Worm (Caenorhabditis elegans) whole organism, L1 larva: ENCODE measurements around the gene col-109.

Experiments used
- C04F5.9 ChIP-seq: sonication (generic microtip); optimal IDR thresholded peaks from 2 replicates; lab custom pipeline; 2016; ENCODE audit warnings: missing genetic modification characterization, missing compliant biosample characterization
- C16A3.4 ChIP-seq: fragments of 150-350 bp; optimal IDR thresholded peaks from 2 replicates; lab custom pipeline; 2014; ENCODE audit warnings: missing biosample characterization, missing genetic modification characterization
- F16B12.6 ChIP-seq: fragments of 150-350 bp; optimal IDR thresholded peaks from 2 replicates; lab custom pipeline; 2014; ENCODE audit warnings: missing biosample characterization, missing genetic modification characterization
- aha-1 ChIP-seq: fragments of 150-350 bp; optimal IDR thresholded peaks from 2 replicates; lab custom pipeline; 2014; ENCODE audit warnings: missing biosample characterization, missing genetic modification characterization
- alr-1 ChIP-seq: fragments of 200-800 bp; sonication (Bioruptor generic); optimal IDR thresholded peaks from 2 replicates; lab custom pipeline; 2018; ENCODE audit warnings: borderline replicate concordance, mild to moderate bottlenecking, missing genetic modification characterization, missing compliant biosample characterization
- blmp-1 ChIP-seq: fragments of 150-350 bp; optimal IDR thresholded peaks from 2 replicates; lab custom pipeline; 2014; ENCODE audit warnings: missing biosample characterization, missing genetic modification characterization
- ceh-8 ChIP-seq: fragments of 200-800 bp; sonication (Bioruptor generic); optimal IDR thresholded peaks from 2 replicates; lab custom pipeline; 2018; ENCODE audit warnings: mild to moderate bottlenecking, missing genetic modification characterization, moderate library complexity, missing compliant biosample characterization
- ceh-88 ChIP-seq: fragments of 200-800 bp; sonication (Bioruptor generic); IDR thresholded peaks from 2 replicates; pipeline ENCODE4 v1.3.6; 2022; ENCODE audit warnings: missing genetic modification characterization, missing compliant biosample characterization
- ceh-90 ChIP-seq: sonication (generic microtip); optimal IDR thresholded peaks from 2 replicates; lab custom pipeline; 2016; ENCODE audit warnings: missing genetic modification characterization, missing compliant biosample characterization
- dsc-1 ChIP-seq: sonication (generic microtip); optimal IDR thresholded peaks from 2 replicates; lab custom pipeline; 2016; ENCODE audit warnings: mild to moderate bottlenecking, missing genetic modification characterization, missing compliant biosample characterization
- efl-1 ChIP-seq, 4 experiments: fragments of 150-350 bp; optimal IDR thresholded peaks in 3 of 4; peaks in 1 of 4; 1 replicate in 1 of 4; 2 replicates in 3 of 4; lab custom pipeline; 2014; ENCODE audit warnings: missing biosample characterization in 2 of 4, missing genetic modification characterization in 2 of 4, missing genetic modification reagents in 2 of 4
- efl-3 ChIP-seq: fragments of 200-800 bp; sonication (Bioruptor generic); optimal IDR thresholded peaks from 2 replicates; lab custom pipeline; 2018; ENCODE audit warnings: mild to moderate bottlenecking, missing genetic modification characterization, missing compliant biosample characterization
- elt-2 ChIP-seq: sonication (generic microtip); optimal IDR thresholded peaks from 2 replicates; lab custom pipeline; 2016; ENCODE audit warnings: missing genetic modification characterization, mild to moderate bottlenecking, inconsistent platforms, missing compliant biosample characterization, missing genetic modification reagents
- elt-3 ChIP-seq, 6 experiments: fragments of 150-350 bp in 1 of 6; sonication (generic microtip); optimal IDR thresholded peaks; 2 replicates each; lab custom pipeline; 2017 to 2018; ENCODE audit warnings: missing biosample characterization in 6 of 6, missing genetic modification characterization in 6 of 6, inconsistent platforms in 1 of 6
- ets-5 ChIP-seq: fragments of 200-800 bp; sonication (Bioruptor generic); IDR thresholded peaks from 2 replicates; pipeline ENCODE4 v1.3.6; 2022; ENCODE audit warnings: missing genetic modification characterization, missing compliant biosample characterization
- hlh-4 ChIP-seq: sonication (generic microtip); optimal IDR thresholded peaks from 2 replicates; lab custom pipeline; 2016; ENCODE audit warnings: mild to moderate bottlenecking, missing genetic modification characterization, missing compliant biosample characterization
- hpl-2 ChIP-seq: fragments of 150-350 bp; optimal IDR thresholded peaks from 2 replicates; lab custom pipeline; 2014; ENCODE audit warnings: missing biosample characterization, missing genetic modification reagents, missing genetic modification characterization
- irx-1 ChIP-seq: sonication (generic microtip); optimal IDR thresholded peaks from 2 replicates; lab custom pipeline; 2016; ENCODE audit warnings: missing genetic modification characterization, missing compliant biosample characterization
- lin-13 ChIP-seq: fragments of 150-350 bp; optimal IDR thresholded peaks from 2 replicates; lab custom pipeline; 2014; ENCODE audit warnings: missing biosample characterization, missing genetic modification reagents, missing genetic modification characterization
- lin-14 ChIP-seq: fragments of 200-800 bp; sonication (Bioruptor generic); optimal IDR thresholded peaks from 2 replicates; lab custom pipeline; 2018; ENCODE audit warnings: mild to moderate bottlenecking, missing genetic modification characterization, moderate library complexity, missing compliant biosample characterization
- lin-15B ChIP-seq: fragments of 150-350 bp; sonication (generic microtip); optimal IDR thresholded peaks from 3 replicates; lab custom pipeline; 2014; ENCODE audit warnings: missing biosample characterization, missing genetic modification characterization
- lin-35 ChIP-seq, 2 experiments: fragments of 150-350 bp; optimal IDR thresholded peaks; 2 replicates each; lab custom pipeline; 2014; ENCODE audit warnings: missing biosample characterization in 2 of 2, missing genetic modification characterization in 2 of 2, missing genetic modification reagents in 2 of 2
- lsy-2 ChIP-seq, 2 experiments: fragments of 150-350 bp; optimal IDR thresholded peaks; 2 replicates each; lab custom pipeline; 2014; ENCODE audit warnings: missing biosample characterization in 2 of 2, missing genetic modification characterization in 2 of 2
- mef-2 ChIP-seq: fragments of 150-350 bp; optimal IDR thresholded peaks from 2 replicates; lab custom pipeline; 2014; ENCODE audit warnings: missing biosample characterization, missing genetic modification characterization
- mep-1 ChIP-seq: fragments of 150-350 bp; optimal IDR thresholded peaks from 2 replicates; lab custom pipeline; 2014; ENCODE audit warnings: missing biosample characterization, missing genetic modification characterization
- nhr-19 ChIP-seq: fragments of 200-800 bp; sonication (Bioruptor generic); conservative IDR thresholded peaks from 2 replicates; pipeline ENCODE4 v1.3.6; 2022; ENCODE audit warnings: missing genetic modification characterization, missing compliant biosample characterization
- nhr-20 ChIP-seq: sonication (generic microtip); optimal IDR thresholded peaks from 2 replicates; lab custom pipeline; 2016; ENCODE audit warnings: mild to moderate bottlenecking, missing genetic modification characterization, missing compliant biosample characterization
- nhr-237 ChIP-seq: fragments of 150-350 bp; optimal IDR thresholded peaks from 2 replicates; lab custom pipeline; 2014; ENCODE audit warnings: missing biosample characterization, missing genetic modification characterization
- nhr-28 ChIP-seq: fragments of 150-350 bp; optimal IDR thresholded peaks from 2 replicates; lab custom pipeline; 2014; ENCODE audit warnings: missing biosample characterization, missing genetic modification characterization
- nhr-71 ChIP-seq: sonication (generic microtip); optimal IDR thresholded peaks from 2 replicates; lab custom pipeline; 2016; ENCODE audit warnings: mild to moderate bottlenecking, missing genetic modification characterization, moderate library complexity, missing compliant biosample characterization
- nhr-84 ChIP-seq: sonication (generic microtip); optimal IDR thresholded peaks from 2 replicates; lab custom pipeline; 2017; ENCODE audit warnings: missing biosample characterization, missing genetic modification characterization
- nhr-85 ChIP-seq: sonication (generic microtip); peaks from one replicate; lab custom pipeline; 2016; ENCODE audit warnings: missing genetic modification characterization, inconsistent platforms, missing compliant biosample characterization
- nhr-90 ChIP-seq: sonication (generic microtip); optimal IDR thresholded peaks from 2 replicates; lab custom pipeline; 2016; ENCODE audit warnings: mild to moderate bottlenecking, missing genetic modification characterization, missing compliant biosample characterization; ENCODE audit not compliant: poor library complexity
- pax-3 ChIP-seq: fragments of 200-800 bp; sonication (Bioruptor generic); optimal IDR thresholded peaks from 2 replicates; lab custom pipeline; 2018; ENCODE audit warnings: mild to moderate bottlenecking, missing genetic modification characterization, moderate library complexity, missing compliant biosample characterization
- pqm-1 ChIP-seq: sonication (generic microtip); optimal IDR thresholded peaks from 3 replicates; lab custom pipeline; 2017; ENCODE audit warnings: missing biosample characterization, missing genetic modification characterization
- snpc-4 ChIP-seq: fragments of 150-350 bp; optimal IDR thresholded peaks from 2 replicates; lab custom pipeline; 2014; ENCODE audit warnings: missing biosample characterization, missing genetic modification characterization
- snu-23 ChIP-seq: sonication (generic microtip); optimal IDR thresholded peaks from 2 replicates; lab custom pipeline; 2016; ENCODE audit warnings: missing genetic modification characterization, missing compliant biosample characterization
- sox-4 ChIP-seq: sonication (generic microtip); optimal IDR thresholded peaks from 2 replicates; lab custom pipeline; 2016; ENCODE audit warnings: missing genetic modification characterization, missing compliant biosample characterization
- sptf-1 ChIP-seq: fragments of 150-350 bp; optimal IDR thresholded peaks from 2 replicates; lab custom pipeline; 2014; ENCODE audit warnings: missing biosample characterization, missing genetic modification characterization
- swsn-7 ChIP-seq: sonication (generic microtip); optimal IDR thresholded peaks from 2 replicates; lab custom pipeline; 2016; ENCODE audit warnings: missing genetic modification characterization, missing compliant biosample characterization
- tbx-2 ChIP-seq: sonication (generic microtip); optimal IDR thresholded peaks from 2 replicates; lab custom pipeline; 2016; ENCODE audit warnings: missing genetic modification characterization, missing compliant biosample characterization
- unc-130 ChIP-seq: fragments of 150-350 bp; optimal IDR thresholded peaks from 2 replicates; lab custom pipeline; 2017; ENCODE audit warnings: missing biosample characterization, missing genetic modification characterization, inconsistent platforms
- unc-62 ChIP-seq: fragments of 150-350 bp; optimal IDR thresholded peaks from 2 replicates; lab custom pipeline; 2014; ENCODE audit warnings: missing biosample characterization, missing genetic modification reagents, missing genetic modification characterization
- unc-86 ChIP-seq: sonication (generic microtip); optimal IDR thresholded peaks from 2 replicates; lab custom pipeline; 2016; ENCODE audit warnings: missing genetic modification characterization, missing compliant biosample characterization
- vab-15 ChIP-seq: sonication (generic microtip); optimal IDR thresholded peaks from 2 replicates; lab custom pipeline; 2017; ENCODE audit warnings: missing genotype, mild to moderate bottlenecking, missing genetic modification characterization, missing compliant biosample characterization
- zip-4 ChIP-seq: fragments of 200-800 bp; sonication (Bioruptor generic); optimal IDR thresholded peaks from 2 replicates; lab custom pipeline; 2018; ENCODE audit warnings: mild to moderate bottlenecking, missing genetic modification characterization, moderate library complexity, missing compliant biosample characterization
- ztf-4 ChIP-seq: fragments of 150-350 bp; optimal IDR thresholded peaks from 2 replicates; lab custom pipeline; 2014; ENCODE audit warnings: missing biosample characterization, missing genetic modification characterization

col-109 gene

ce11 chrIV:1867915-1868619 lies 48.0 kb upstream of the col-109 start (continued):
- TF ChIP-seq sox-4 (no peak), zip-4 (no peak), snu-23 (GFP tag; lab: Kevin White, UChicago) (peak; percentile 20), F16B12.6 (no peak), elt-3 (tag; optimal IDR thresholded peaks at IDR 0.05; lab: Kevin White, UChicago) (peak in 2 of 6 experiments; percentile 11 to 51), aha-1 (no peak), lsy-2 (tag; optimal IDR thresholded peaks at IDR 0.05; lab: Kevin White, UChicago) (peak in 1 of 2 experiments; percentile 20), lin-15B (tag; lab: Kevin White, UChicago) (no peak), unc-130 (tag; lab: Kevin White, UChicago) (no peak), lin-35 (GFP tag; optimal IDR thresholded peaks at IDR 0.05; lab: Kevin White, UChicago) (peak in 1 of 2 experiments; percentile 35), unc-86 (tag; lab: Kevin White, UChicago) (no peak), pqm-1 (tag; lab: Kevin White, UChicago) (no peak), efl-1 (optimal IDR thresholded peaks at IDR 0.05; lab: Kevin White, UChicago) (no peak), efl-1 (GFP tag; optimal IDR thresholded peaks at IDR 0.05 in 1 of 2; lab: Kevin White, UChicago) (no peak), lin-13 (GFP tag; lab: Kevin White, UChicago) (no peak), efl-3 (GFP tag; lab: Kevin White, UChicago) (no peak), nhr-90 (tag; lab: Kevin White, UChicago) (no peak), nhr-19 (no peak), nhr-71 (tag; lab: Kevin White, UChicago) (peak; percentile 4), swsn-7 (no peak), dsc-1 (no peak), sptf-1 (tag; lab: Kevin White, UChicago) (no peak), snpc-4 (tag; lab: Kevin White, UChicago) (no peak), nhr-237 (tag; lab: Kevin White, UChicago) (no peak), pax-3 (tag; lab: Kevin White, UChicago) (no peak), irx-1 (no peak), C16A3.4 (tag; lab: Kevin White, UChicago) (no peak), ztf-4 (tag; lab: Kevin White, UChicago) (no peak), elt-2 (tag; lab: Kevin White, UChicago) (no peak), alr-1 (tag; lab: Kevin White, UChicago) (no peak), nhr-84 (tag; lab: Kevin White, UChicago) (no peak), mep-1 (tag; lab: Kevin White, UChicago) (no peak), hpl-2 (GFP tag; lab: Kevin White, UChicago) (no peak), ets-5 (GFP tag; lab: Robert Waterston, UW) (no peak), C04F5.9 (tag; lab: Kevin White, UChicago) (no peak), hlh-4 (tag; lab: Kevin White, UChicago) (no peak), nhr-20 (tag; lab: Kevin White, UChicago) (peak; percentile 18), ceh-88 (GFP tag; lab: Robert Waterston, UW) (no peak), mef-2 (tag; lab: Kevin White, UChicago) (no peak), unc-62 (GFP tag; lab: Kevin White, UChicago) (no peak)

- TF ChIP-seq snu-23 (GFP tag; lab: Kevin White, UChicago) (no peak), C16A3.4 (tag; lab: Kevin White, UChicago) (no peak), lin-14 (GFP tag; lab: Kevin White, UChicago) (peak; percentile 36), nhr-85 (tag; lab: Kevin White, UChicago) (peak; percentile 63), vab-15 (no peak), snpc-4 (tag; lab: Kevin White, UChicago) (no peak), blmp-1 (tag; lab: Kevin White, UChicago) (peak; percentile 98), nhr-71 (tag; lab: Kevin White, UChicago) (peak; percentile 19), nhr-28 (no peak), elt-3 (tag; optimal IDR thresholded peaks at IDR 0.05; lab: Kevin White, UChicago) (peak in 2 of 6 experiments; percentile 68 to 74), tbx-2 (tag; lab: Kevin White, UChicago) (peak; percentile 18), ceh-8 (GFP tag; lab: Kevin White, UChicago) (no peak), ceh-90 (no peak)
These were observed 46.8 kb upstream of the col-109 start for ce11 chrIV:1866863-1867262.
